Worm (Caenorhabditis elegans) whole organism, L2 larva: ENCODE results near the gene R05G6.1.

Source experiments
- C34F6.9 ChIP-seq: fragments of 150-350 bp; optimal IDR thresholded peaks from 2 replicates; lab custom pipeline; 2014; ENCODE audit warnings: missing biosample characterization, missing genetic modification characterization
- F13H6.1 ChIP-seq: sonication (generic microtip); optimal IDR thresholded peaks from 2 replicates; lab custom pipeline; 2016; ENCODE audit warnings: missing genetic modification characterization, missing compliant biosample characterization
- R02D3.7 ChIP-seq: fragments of 150-350 bp; optimal IDR thresholded peaks from 2 replicates; lab custom pipeline; 2014; ENCODE audit warnings: missing biosample characterization, missing genetic modification characterization
- Y55F3AM.14 ChIP-seq: fragments of 200-800 bp; sonication (Bioruptor generic); optimal IDR thresholded peaks from 2 replicates; lab custom pipeline; 2018; ENCODE audit warnings: mild to moderate bottlenecking, missing genetic modification characterization, missing compliant biosample characterization
- ZK546.5 ChIP-seq: sonication (generic microtip); optimal IDR thresholded peaks from 2 replicates; lab custom pipeline; 2017; ENCODE audit warnings: missing biosample characterization, missing genetic modification characterization
- alr-1 ChIP-seq: fragments of 150-350 bp; optimal IDR thresholded peaks from 2 replicates; lab custom pipeline; 2014; ENCODE audit warnings: missing biosample characterization, missing genetic modification characterization
- ceh-82 ChIP-seq: fragments of 150-350 bp; optimal IDR thresholded peaks from 2 replicates; lab custom pipeline; 2014; ENCODE audit warnings: missing biosample characterization, missing genetic modification characterization
- crh-2 ChIP-seq: sonication (generic microtip); optimal IDR thresholded peaks from 2 replicates; lab custom pipeline; 2017; ENCODE audit warnings: missing biosample characterization, missing genetic modification characterization
- dmd-4 ChIP-seq: sonication (generic microtip); optimal IDR thresholded peaks from 2 replicates; lab custom pipeline; 2017; ENCODE audit warnings: missing biosample characterization, missing genetic modification characterization
- egl-27 ChIP-seq: sonication (generic microtip); optimal IDR thresholded peaks from 3 replicates; lab custom pipeline; 2017; ENCODE audit warnings: missing biosample characterization, missing genetic modification reagents, missing genetic modification characterization
- elt-1 ChIP-seq: fragments of 150-350 bp; optimal IDR thresholded peaks from 2 replicates; lab custom pipeline; 2014; ENCODE audit warnings: missing biosample characterization, missing genetic modification characterization
- elt-3 ChIP-seq: sonication (generic microtip); optimal IDR thresholded peaks from 2 replicates; lab custom pipeline; 2017; ENCODE audit warnings: missing biosample characterization, missing genetic modification characterization
- fos-1 ChIP-seq: fragments of 150-350 bp; optimal IDR thresholded peaks from 2 replicates; lab custom pipeline; 2014; ENCODE audit warnings: missing biosample characterization, missing genetic modification characterization
- gmeb-1 ChIP-seq: fragments of 150-350 bp; optimal IDR thresholded peaks from 2 replicates; lab custom pipeline; 2014; ENCODE audit warnings: missing biosample characterization, missing genetic modification characterization
- lin-11 ChIP-seq: fragments of 150-350 bp; sonication (generic microtip); optimal IDR thresholded peaks from 2 replicates; lab custom pipeline; 2014; ENCODE audit warnings: missing biosample characterization, missing genetic modification characterization, inconsistent platforms, mixed read lengths
- lin-13 ChIP-seq: fragments of 150-350 bp; optimal IDR thresholded peaks from 2 replicates; lab custom pipeline; 2014; ENCODE audit warnings: missing biosample characterization, missing genetic modification reagents, missing genetic modification characterization
- lin-39 ChIP-seq: fragments of 150-350 bp; optimal IDR thresholded peaks from 2 replicates; lab custom pipeline; 2014; ENCODE audit warnings: missing biosample characterization, missing genetic modification reagents, missing genetic modification characterization
- lsy-2 ChIP-seq, 2 experiments: fragments of 150-350 bp in 1 of 2; sonication (generic microtip) in 1 of 2; optimal IDR thresholded peaks; 2 replicates each; lab custom pipeline; 2014 to 2017; ENCODE audit warnings: missing biosample characterization in 2 of 2, missing genetic modification characterization in 2 of 2
- mdl-1 ChIP-seq, 2 experiments: fragments of 150-350 bp in 1 of 2; sonication (generic microtip) in 1 of 2; optimal IDR thresholded peaks; 2 replicates each; lab custom pipeline; 2017; ENCODE audit warnings: missing biosample characterization in 2 of 2, missing genetic modification characterization in 2 of 2
- nhr-10 ChIP-seq: sonication (generic microtip); optimal IDR thresholded peaks from 2 replicates; lab custom pipeline; 2017; ENCODE audit warnings: missing biosample characterization, missing genetic modification characterization
- nhr-11 ChIP-seq: fragments of 150-350 bp; optimal IDR thresholded peaks from 2 replicates; lab custom pipeline; 2014; ENCODE audit warnings: missing biosample characterization, missing genetic modification characterization
- nhr-12 ChIP-seq: fragments of 150-350 bp; optimal IDR thresholded peaks from 2 replicates; lab custom pipeline; 2014; ENCODE audit warnings: missing biosample characterization, missing genetic modification characterization
- nhr-129 ChIP-seq: fragments of 150-350 bp; optimal IDR thresholded peaks from 2 replicates; lab custom pipeline; 2014; ENCODE audit warnings: missing biosample characterization, missing genetic modification characterization
- nhr-21 ChIP-seq: fragments of 150-350 bp; optimal IDR thresholded peaks from 2 replicates; lab custom pipeline; 2014; ENCODE audit warnings: missing biosample characterization, missing genetic modification characterization
- nhr-23 ChIP-seq: fragments of 150-350 bp; optimal IDR thresholded peaks from 2 replicates; lab custom pipeline; 2014; ENCODE audit warnings: missing biosample characterization, missing genetic modification reagents, missing genetic modification characterization
- nhr-25 ChIP-seq: fragments of 150-350 bp; sonication (generic microtip); optimal IDR thresholded peaks from 3 replicates; lab custom pipeline; 2014; ENCODE audit warnings: missing biosample characterization, missing genetic modification characterization
- nhr-6 ChIP-seq: fragments of 150-350 bp; optimal IDR thresholded peaks from 2 replicates; lab custom pipeline; 2014; ENCODE audit warnings: missing biosample characterization, missing genetic modification characterization
- nhr-77 ChIP-seq: fragments of 150-350 bp; optimal IDR thresholded peaks from 2 replicates; lab custom pipeline; 2014; ENCODE audit warnings: missing biosample characterization, missing genetic modification characterization
- peb-1 ChIP-seq: fragments of 150-350 bp; optimal IDR thresholded peaks from 2 replicates; lab custom pipeline; 2014; ENCODE audit warnings: missing biosample characterization, missing genetic modification characterization
- skn-1 ChIP-seq: sonication (generic microtip); optimal IDR thresholded peaks from 2 replicates; lab custom pipeline; 2017; ENCODE audit warnings: missing biosample characterization, missing genetic modification characterization
- sma-9 ChIP-seq, 2 experiments: fragments of 150-350 bp in 1 of 2; sonication (generic microtip) in 1 of 2; optimal IDR thresholded peaks; 2 replicates each; lab custom pipeline; 2014 to 2016; ENCODE audit warnings: missing genetic modification characterization in 2 of 2, mild to moderate bottlenecking in 1 of 2, missing biosample characterization in 1 of 2, missing compliant biosample characterization in 1 of 2, missing genetic modification reagents in 1 of 2, moderate library complexity in 1 of 2
- unc-39 ChIP-seq: fragments of 150-350 bp; optimal IDR thresholded peaks from 2 replicates; lab custom pipeline; 2014; ENCODE audit warnings: missing biosample characterization, missing genetic modification characterization
- unc-55 ChIP-seq: fragments of 150-350 bp; sonication (generic microtip); optimal IDR thresholded peaks from 3 replicates; lab custom pipeline; 2014; ENCODE audit warnings: missing biosample characterization, missing genetic modification reagents, missing genetic modification characterization
- zag-1 ChIP-seq: fragments of 150-350 bp; optimal IDR thresholded peaks from 2 replicates; lab custom pipeline; 2014; ENCODE audit warnings: missing biosample characterization, missing genetic modification characterization
- ztf-11 ChIP-seq: sonication (generic microtip); optimal IDR thresholded peaks from 2 replicates; lab custom pipeline; 2017; ENCODE audit warnings: missing biosample characterization, missing genetic modification characterization
- ztf-4 ChIP-seq: fragments of 150-350 bp; optimal IDR thresholded peaks from 2 replicates; lab custom pipeline; 2014; ENCODE audit warnings: missing biosample characterization, missing genetic modification characterization

The R05G6.1 gene

DNA sequence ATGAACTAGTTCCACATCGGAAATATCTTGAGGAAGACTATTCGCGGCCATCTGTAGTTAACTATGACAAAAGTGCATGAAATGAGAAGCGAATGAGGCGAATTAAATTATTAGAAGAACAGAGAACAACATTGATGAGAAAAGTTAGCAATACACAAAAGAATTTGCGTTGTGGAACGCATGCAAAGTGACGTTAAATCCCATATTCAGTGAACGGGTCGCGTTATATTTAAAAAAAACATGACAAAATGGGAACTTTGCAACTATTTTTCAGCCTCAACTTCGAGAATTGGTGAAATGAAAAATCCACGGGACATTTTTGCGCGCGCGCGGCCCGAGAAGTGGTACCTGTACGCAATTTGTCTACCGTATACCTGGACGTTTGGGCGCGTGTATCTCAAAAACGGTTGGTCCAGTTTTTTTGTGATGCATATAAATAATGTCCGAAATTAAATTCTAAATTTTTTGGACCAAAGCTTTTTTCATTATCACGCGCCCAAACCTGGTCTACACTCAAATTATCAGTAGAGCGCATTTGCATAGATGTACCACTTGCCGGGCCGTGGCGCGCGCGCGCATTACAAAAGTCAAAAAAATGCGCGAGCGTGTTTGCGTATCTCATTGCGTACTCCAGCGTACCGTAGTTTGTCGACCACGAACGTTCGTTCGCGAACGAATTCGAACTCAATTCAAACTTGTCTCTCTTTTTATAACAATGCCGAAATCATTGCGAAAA is 15.6 kb downstream of the R05G6.1 start, which contains the start of the genes cdd-2 and oef-1:
Gene cdd-2 (minus strand): TSS at position 51 of the 736 bp plus-strand sequence.
Gene oef-1 (plus strand): TSS at position 575 of the 736 bp plus-strand sequence.
- TF ChIP-seq nhr-11 (tag; lab: Kevin White, UChicago) (no peak), ztf-4 (tag; lab: Kevin White, UChicago) (no peak), elt-1 (tag; lab: Kevin White, UChicago) (no peak), unc-39 (tag; lab: Kevin White, UChicago) (no peak), Y55F3AM.14 (GFP tag; lab: Kevin White, UChicago) (no peak), ceh-82 (tag; lab: Kevin White, UChicago) (no peak), lin-39 (no peak), nhr-25 (tag; lab: Kevin White, UChicago) (no peak), elt-3 (tag; lab: Kevin White, UChicago) (no peak), nhr-21 (no peak), nhr-77 (tag; lab: Kevin White, UChicago) (no peak), ZK546.5 (no peak), R02D3.7 (no peak), sma-9 (GFP tag; optimal IDR thresholded peaks at IDR 0.05; lab: Kevin White, UChicago) (no peak), sma-9 (tag; optimal IDR thresholded peaks at IDR 0.05; lab: Kevin White, UChicago) (no peak), crh-2 (tag; lab: Kevin White, UChicago) (no peak), egl-27 (tag; lab: Kevin White, UChicago) (no peak), peb-1 (tag; lab: Kevin White, UChicago) (no peak)

DNA sequence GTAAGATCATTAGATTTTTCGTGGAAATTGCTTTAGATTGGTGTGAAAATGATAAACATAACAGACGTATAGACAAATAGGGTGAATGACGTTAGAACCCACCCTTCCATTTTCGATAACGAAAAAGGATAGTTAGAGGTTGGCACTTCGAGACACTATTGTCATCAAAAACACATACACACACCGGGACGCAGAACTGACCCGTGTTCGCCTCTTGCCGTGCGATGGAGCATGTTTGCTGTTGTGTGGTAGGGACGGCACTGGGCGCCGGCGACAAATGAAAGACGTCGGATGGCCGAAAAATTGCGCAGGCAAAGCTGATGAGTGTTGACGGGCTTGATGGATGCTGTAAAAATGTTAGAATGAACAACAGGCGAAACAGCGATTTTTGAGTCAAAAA is 17.4 kb downstream of the R05G6.1 start:
- TF ChIP-seq nhr-77 (tag; lab: Kevin White, UChicago) (no peak), lin-39 (no peak), C34F6.9 (peak; percentile 28), elt-3 (tag; lab: Kevin White, UChicago) (no peak), egl-27 (tag; lab: Kevin White, UChicago) (no peak), mdl-1 (tag; optimal IDR thresholded peaks at IDR 0.05; lab: Kevin White, UChicago) (no peak), nhr-23 (tag; lab: Kevin White, UChicago) (no peak), lin-13 (GFP tag; lab: Kevin White, UChicago) (no peak), nhr-11 (tag; lab: Kevin White, UChicago) (no peak), lsy-2 (tag; optimal IDR thresholded peaks at IDR 0.05; lab: Kevin White, UChicago) (peak in 1 of 2 experiments; percentile 41), nhr-6 (tag; lab: Kevin White, UChicago) (no peak), nhr-129 (tag; lab: Kevin White, UChicago) (peak; percentile 60), ztf-4 (tag; lab: Kevin White, UChicago) (no peak), F13H6.1 (tag; lab: Kevin White, UChicago) (peak; percentile 19), fos-1 (peak; percentile 54), skn-1 (tag; lab: Kevin White, UChicago) (peak; percentile 80), gmeb-1 (tag; lab: Kevin White, UChicago) (no peak), nhr-12 (tag; lab: Kevin White, UChicago) (no peak)

DNA sequence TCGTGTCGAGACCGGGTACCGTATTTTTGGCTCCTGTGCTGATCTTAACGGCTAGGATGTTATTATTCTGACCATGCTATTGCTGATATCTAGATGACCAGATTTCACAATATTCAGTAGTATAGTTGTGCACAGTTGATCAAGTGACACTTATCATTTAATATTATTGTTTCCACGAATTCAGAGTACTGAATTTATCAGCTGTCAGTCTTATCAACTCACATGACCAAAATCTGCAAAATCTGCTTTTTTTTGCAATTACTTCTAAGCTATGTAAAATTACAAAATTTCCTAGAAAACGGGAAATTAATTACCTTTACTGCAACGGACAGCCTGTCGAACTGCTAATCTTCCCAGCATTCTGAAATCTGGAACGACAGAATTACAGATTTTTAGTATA is 18.0 kb downstream of the R05G6.1 start, which contains the start of gene pam-1:
Gene pam-1 (minus strand): TSS at position 368 of the 400 bp plus-strand sequence.
- TF ChIP-seq ztf-4 (tag; lab: Kevin White, UChicago) (no peak), ceh-82 (tag; lab: Kevin White, UChicago) (no peak), dmd-4 (tag; lab: Kevin White, UChicago) (no peak), lsy-2 (tag; optimal IDR thresholded peaks at IDR 0.05; lab: Kevin White, UChicago) (no peak), lin-11 (tag; lab: Kevin White, UChicago) (no peak), ztf-11 (tag; lab: Kevin White, UChicago) (no peak), zag-1 (no peak), unc-55 (GFP tag; lab: Kevin White, UChicago) (no peak), fos-1 (no peak)

DNA sequence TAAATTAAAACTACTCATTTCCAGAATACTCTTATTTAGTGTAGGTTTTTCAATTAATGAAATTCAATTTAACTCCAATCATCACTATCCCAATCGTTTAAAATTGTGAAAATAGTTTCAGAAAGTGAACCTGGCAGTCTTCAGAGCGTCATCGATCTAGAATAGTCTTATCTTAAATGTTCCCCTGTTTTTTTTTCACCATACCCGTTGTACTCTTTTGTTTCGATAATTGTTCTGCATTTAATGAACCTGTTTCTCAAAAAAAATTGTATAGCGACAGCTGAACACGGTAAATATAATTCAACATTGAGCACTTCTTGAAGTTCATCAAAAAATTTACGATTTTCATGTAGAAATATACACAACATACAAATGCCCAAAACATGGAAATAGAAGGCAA is 18.8 kb downstream of the R05G6.1 start:
- no peak for TF ChIP-seq elt-1 (tag; lab: Kevin White, UChicago)
- TF ChIP-seq ceh-82 (tag; lab: Kevin White, UChicago), result no peak
- TF ChIP-seq nhr-10 (tag; lab: Kevin White, UChicago), result no peak
- TF ChIP-seq crh-2 (tag; lab: Kevin White, UChicago), result no peak
- no peak for TF ChIP-seq C34F6.9
- TF ChIP-seq zag-1, result no peak
- no peak for TF ChIP-seq ztf-11 (tag; lab: Kevin White, UChicago)
- TF ChIP-seq lin-11 (tag; lab: Kevin White, UChicago), result no peak
- no peak for TF ChIP-seq Y55F3AM.14 (GFP tag; lab: Kevin White, UChicago)
- TF ChIP-seq alr-1 (tag; lab: Kevin White, UChicago), result no peak
- TF ChIP-seq lin-13 (GFP tag; lab: Kevin White, UChicago), result no peak
